Worm (Caenorhabditis elegans) whole organism, late embryonic: Measurements from ENCODE around the gene F28C10.3.
A peak's percentile ranks its signal among the peaks of the same experiment; 100 is the strongest.

Source experiments
- C08G9.2 ChIP-seq: sonication (generic microtip); optimal IDR thresholded peaks from 2 replicates; lab custom pipeline; 2016; ENCODE audit warnings: mild to moderate bottlenecking, missing genetic modification characterization, moderate library complexity, missing compliant biosample characterization
- K09A11.1 ChIP-seq: sonication (generic microtip); optimal IDR thresholded peaks from 2 replicates; lab custom pipeline; 2017; ENCODE audit warnings: antibody characterized with exemption, mild to moderate bottlenecking, missing genetic modification characterization, missing compliant biosample characterization; ENCODE audit not compliant: insufficient read depth
- T23F11.4 ChIP-seq: fragments of 200-800 bp; sonication (Bioruptor generic); optimal IDR thresholded peaks from 2 replicates; lab custom pipeline; 2018; ENCODE audit warnings: mild to moderate bottlenecking, missing genetic modification characterization, missing compliant biosample characterization
- ceh-14 ChIP-seq: sonication (generic microtip); optimal IDR thresholded peaks from 2 replicates; lab custom pipeline; 2016; ENCODE audit warnings: missing genotype, missing genetic modification characterization, missing compliant biosample characterization
- ceh-19 ChIP-seq: fragments of 200-800 bp; sonication (Bioruptor generic); optimal IDR thresholded peaks from 2 replicates; lab custom pipeline; 2018; ENCODE audit warnings: mild to moderate bottlenecking, missing genetic modification characterization, missing compliant biosample characterization
- ceh-2 ChIP-seq: sonication (generic microtip); optimal IDR thresholded peaks from 2 replicates; lab custom pipeline; 2016; ENCODE audit warnings: missing genotype, missing genetic modification characterization, missing compliant biosample characterization
- ceh-22 ChIP-seq: sonication (generic microtip); optimal IDR thresholded peaks from 2 replicates; lab custom pipeline; 2017; ENCODE audit warnings: missing biosample characterization, missing genetic modification characterization
- ceh-24 ChIP-seq: sonication (generic microtip); optimal IDR thresholded peaks from 2 replicates; lab custom pipeline; 2016; ENCODE audit warnings: mild to moderate bottlenecking, missing genetic modification characterization, missing compliant biosample characterization
- ceh-45 ChIP-seq: fragments of 200-800 bp; sonication (Bioruptor generic); IDR thresholded peaks from 2 replicates; pipeline ENCODE4 v1.3.6; 2022; ENCODE audit warnings: missing genetic modification reagents, missing genetic modification characterization, missing compliant biosample characterization
- ceh-48 ChIP-seq: sonication (generic microtip); optimal IDR thresholded peaks from 2 replicates; lab custom pipeline; 2016; ENCODE audit warnings: missing genetic modification characterization, inconsistent platforms, missing compliant biosample characterization
- che-1 ChIP-seq: sonication (generic microtip); optimal IDR thresholded peaks from 2 replicates; lab custom pipeline; 2016; ENCODE audit warnings: mild to moderate bottlenecking, missing genetic modification characterization, missing compliant biosample characterization
- dmd-4 ChIP-seq: sonication (generic microtip); optimal IDR thresholded peaks from 2 replicates; lab custom pipeline; 2016; ENCODE audit warnings: borderline replicate concordance, missing genetic modification characterization, missing compliant biosample characterization
- dve-1 ChIP-seq: sonication (generic microtip); optimal IDR thresholded peaks from 2 replicates; lab custom pipeline; 2017; ENCODE audit warnings: antibody characterized with exemption, mild to moderate bottlenecking, missing genetic modification characterization, missing compliant biosample characterization
- elt-2 ChIP-seq: sonication (generic microtip); optimal IDR thresholded peaks from 2 replicates; lab custom pipeline; 2016; ENCODE audit warnings: missing genetic modification reagents, missing genetic modification characterization, missing compliant biosample characterization
- fax-1 ChIP-seq: sonication (generic microtip); optimal IDR thresholded peaks from 2 replicates; lab custom pipeline; 2016; ENCODE audit warnings: missing genotype, missing genetic modification characterization, missing compliant biosample characterization
- fkh-10 ChIP-seq: fragments of 150-350 bp; optimal IDR thresholded peaks from 2 replicates; lab custom pipeline; 2014; ENCODE audit warnings: missing biosample characterization, missing genetic modification reagents, missing genetic modification characterization
- gmeb-2 ChIP-seq: sonication (generic microtip); optimal IDR thresholded peaks from 2 replicates; lab custom pipeline; 2016; ENCODE audit warnings: missing genetic modification characterization, inconsistent platforms, missing compliant biosample characterization
- hlh-15 ChIP-seq: sonication (generic microtip); optimal IDR thresholded peaks from 2 replicates; lab custom pipeline; 2016; ENCODE audit warnings: missing genetic modification characterization, missing compliant biosample characterization
- hlh-30 ChIP-seq: sonication (generic microtip); optimal IDR thresholded peaks from 2 replicates; lab custom pipeline; 2017; ENCODE audit warnings: antibody characterized with exemption, missing genetic modification characterization, missing compliant biosample characterization; ENCODE audit not compliant: insufficient read depth
- lim-6 ChIP-seq: sonication (generic microtip); optimal IDR thresholded peaks from 2 replicates; lab custom pipeline; 2016; ENCODE audit warnings: missing genetic modification characterization, missing compliant biosample characterization
- lin-11 ChIP-seq: fragments of 200-800 bp; sonication (Bioruptor generic); optimal IDR thresholded peaks from 2 replicates; lab custom pipeline; 2018; ENCODE audit warnings: mild to moderate bottlenecking, missing genetic modification characterization, missing compliant biosample characterization
- mec-3 ChIP-seq: sonication (generic microtip); optimal IDR thresholded peaks from 2 replicates; lab custom pipeline; 2016; ENCODE audit warnings: borderline replicate concordance, missing genetic modification characterization, missing compliant biosample characterization
- nfya-1 ChIP-seq: sonication (generic microtip); optimal IDR thresholded peaks from 2 replicates; lab custom pipeline; 2017; ENCODE audit warnings: missing genetic modification characterization, mild to moderate bottlenecking, missing compliant biosample characterization, antibody characterized with exemption, moderate library complexity
- nhr-11 ChIP-seq: fragments of 150-350 bp; optimal IDR thresholded peaks from 2 replicates; lab custom pipeline; 2014; ENCODE audit warnings: missing biosample characterization, missing genetic modification characterization
- pat-9 ChIP-seq: fragments of 200-800 bp; sonication (Bioruptor generic); optimal IDR thresholded peaks from 2 replicates; lab custom pipeline; 2018; ENCODE audit warnings: mild to moderate bottlenecking, missing genetic modification characterization, moderate library complexity, missing compliant biosample characterization
- pax-1 ChIP-seq: fragments of 150-350 bp; optimal IDR thresholded peaks from 2 replicates; lab custom pipeline; 2014; ENCODE audit warnings: missing biosample characterization, missing genetic modification characterization
- pha-2 ChIP-seq: sonication (generic microtip); optimal IDR thresholded peaks from 2 replicates; lab custom pipeline; 2017; ENCODE audit warnings: mild to moderate bottlenecking, missing genetic modification characterization, missing compliant biosample characterization
- pqm-1 ChIP-seq: sonication (generic microtip); optimal IDR thresholded peaks from 2 replicates; lab custom pipeline; 2016; ENCODE audit warnings: missing genetic modification characterization, missing compliant biosample characterization
- ref-2 ChIP-seq: sonication (generic microtip); optimal IDR thresholded peaks from 2 replicates; lab custom pipeline; 2016; ENCODE audit warnings: missing genetic modification characterization, missing compliant biosample characterization
- rnt-1 ChIP-seq: sonication (generic microtip); optimal IDR thresholded peaks from 2 replicates; lab custom pipeline; 2016; ENCODE audit warnings: missing genetic modification characterization, missing compliant biosample characterization
- sdc-2 ChIP-seq: sonication (generic microtip); optimal IDR thresholded peaks from 2 replicates; lab custom pipeline; 2016; ENCODE audit warnings: missing genotype, missing genetic modification characterization, missing compliant biosample characterization
- sox-2 ChIP-seq: fragments of 200-800 bp; sonication (Bioruptor generic); IDR thresholded peaks from 2 replicates; pipeline ENCODE4 v1.3.6; 2022; ENCODE audit warnings: missing genetic modification reagents, missing genetic modification characterization, missing compliant biosample characterization
- tbx-2 ChIP-seq: sonication (generic microtip); optimal IDR thresholded peaks from 2 replicates; lab custom pipeline; 2016; ENCODE audit warnings: missing genetic modification characterization, missing compliant biosample characterization
- unc-42 ChIP-seq: sonication (generic microtip); optimal IDR thresholded peaks from 2 replicates; lab custom pipeline; 2016; ENCODE audit warnings: missing genotype, missing genetic modification characterization, missing compliant biosample characterization
- zip-5 ChIP-seq: sonication (generic microtip); optimal IDR thresholded peaks from 2 replicates; lab custom pipeline; 2016; ENCODE audit warnings: missing genetic modification characterization, missing compliant biosample characterization

The F28C10.3 gene

DNA sequence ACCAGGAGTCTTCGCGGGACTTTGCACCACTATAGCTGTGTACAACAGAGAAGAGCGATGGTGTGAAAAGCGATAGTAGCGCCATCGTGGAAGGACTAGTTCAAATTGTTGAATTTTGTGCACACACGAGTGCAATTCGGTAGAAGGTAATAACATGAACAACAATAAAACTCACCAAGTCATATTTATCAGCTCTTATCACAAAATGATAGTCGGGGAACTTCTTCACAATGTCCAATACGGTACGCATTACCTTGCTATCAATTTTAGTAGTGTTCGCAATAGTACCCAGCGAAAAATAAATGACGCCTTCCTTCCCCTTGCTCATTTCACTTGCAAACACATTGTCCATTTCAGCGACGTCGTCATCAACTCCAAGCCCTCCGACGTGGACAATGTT lies 8.0 kb downstream of the F28C10.3 start:
- no peak for TF ChIP-seq nhr-11 (tag; lab: Kevin White, UChicago)
- TF ChIP-seq elt-2 (tag; lab: Kevin White, UChicago) = peak; percentile 8

- TF ChIP-seq fkh-10 (GFP tag; lab: Kevin White, UChicago) (no peak), fax-1 (no peak), ceh-19 (no peak), zip-5 (tag; lab: Kevin White, UChicago) (no peak), mec-3 (tag; lab: Kevin White, UChicago) (no peak), sdc-2 (tag; lab: Kevin White, UChicago) (no peak), C08G9.2 (no peak), ceh-48 (tag; lab: Kevin White, UChicago) (no peak), lin-11 (tag; lab: Kevin White, UChicago) (no peak), T23F11.4 (GFP tag; lab: Kevin White, UChicago) (no peak), tbx-2 (no peak), gmeb-2 (no peak), sox-2 (GFP tag; lab: Robert Waterston, UW) (no peak)
Observed at ce11 chrX:524498-524897, 11.1 kb downstream of the F28C10.3 start.

ce11 chrX:520881-521280 lies 14.7 kb downstream of the F28C10.3 start, which contains the start of gene B0310.3:
Gene B0310.3, minus strand, starts transcription at chrX:520981.
- TF ChIP-seq pax-1 (tag; lab: Kevin White, UChicago) = no peak
- no peak for TF ChIP-seq pqm-1
- TF ChIP-seq hlh-15 (tag; lab: Kevin White, UChicago) = no peak
- no peak for TF ChIP-seq ceh-22 (tag; lab: Kevin White, UChicago)
- TF ChIP-seq fkh-10 (GFP tag; lab: Kevin White, UChicago) = no peak
- TF ChIP-seq nhr-11 (tag; lab: Kevin White, UChicago) = no peak
- TF ChIP-seq ceh-24 (tag; lab: Kevin White, UChicago) = no peak
- TF ChIP-seq ceh-48 (tag; lab: Kevin White, UChicago) = no peak
- TF ChIP-seq, all 69 proteins: peak for 0

DNA sequence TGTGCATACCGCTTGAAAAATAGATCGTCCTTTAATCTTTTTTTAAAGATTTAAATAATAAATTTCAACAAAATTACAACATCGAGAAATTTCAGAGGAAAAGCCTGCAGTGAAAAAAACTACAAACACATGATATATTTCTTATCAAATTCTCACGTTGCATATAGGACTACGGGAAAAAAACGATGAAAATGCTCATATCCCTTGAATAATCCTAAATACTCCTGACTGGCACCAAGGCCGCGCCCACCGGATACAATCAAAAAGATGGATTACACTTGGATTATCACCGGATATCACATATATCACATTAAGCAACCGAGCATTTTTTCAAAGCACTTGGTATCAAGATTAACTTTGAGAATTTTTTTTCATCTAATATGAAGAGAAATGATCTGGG lies 21.6 kb downstream of the F28C10.3 start:
- TF ChIP-seq gmeb-2 (no peak), hlh-30 (tag; lab: Kevin White, UChicago) (no peak), fax-1 (no peak), ceh-2 (tag; lab: Kevin White, UChicago) (no peak), C08G9.2 (no peak), dmd-4 (tag; lab: Kevin White, UChicago) (no peak), mec-3 (tag; lab: Kevin White, UChicago) (no peak), K09A11.1 (tag; lab: Kevin White, UChicago) (no peak), ceh-48 (tag; lab: Kevin White, UChicago) (no peak), dve-1 (tag; lab: Kevin White, UChicago) (no peak), lim-6 (no peak), ceh-14 (tag; lab: Kevin White, UChicago) (no peak), elt-2 (tag; lab: Kevin White, UChicago) (no peak), pha-2 (tag; lab: Kevin White, UChicago) (no peak), rnt-1 (no peak), ref-2 (tag; lab: Kevin White, UChicago) (no peak), unc-42 (no peak)

DNA sequence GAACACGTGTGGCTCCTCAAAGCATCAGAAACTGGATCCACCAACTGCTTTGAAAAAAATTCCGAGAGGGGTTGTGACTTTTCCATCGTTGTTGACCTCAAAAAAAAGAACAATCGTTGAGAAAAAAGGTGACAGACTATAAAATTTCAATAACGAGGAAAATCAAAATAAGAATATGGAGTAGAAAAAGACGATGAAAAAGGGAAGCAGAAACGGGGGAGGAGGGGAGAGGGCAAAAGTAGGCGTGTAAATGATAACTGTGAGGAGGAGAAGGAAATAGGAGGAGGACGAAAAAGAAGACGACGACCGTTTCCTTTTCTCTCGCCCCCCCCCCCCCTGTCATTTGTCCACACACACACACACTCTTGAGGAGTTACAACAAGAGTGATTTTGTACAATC lies 28.8 kb downstream of the F28C10.3 start, which contains the start of gene B0310.2:
B0310.2 (minus strand) TSS at position 101 of the 400 bp plus-strand sequence.
- TF ChIP-seq nfya-1 (tag; lab: Kevin White, UChicago) (no peak), pat-9 (tag; lab: Kevin White, UChicago) (no peak), che-1 (tag; lab: Kevin White, UChicago) (no peak), C08G9.2 (no peak), ceh-45 (GFP tag; lab: Robert Waterston, UW) (no peak)
- TF ChIP-seq, all 69 proteins: peak for 0
